Fruit fly (Drosophila melanogaster): ENCODE data around the gene CecC.

CecC gene

dm6 chr3R:30203104-30203986 lies 12.9 kb upstream of the CecC start:
- TF ChIP-seq CG33557 (GFP tag; optimal IDR thresholded peaks at IDR 0.05) (peak; percentile 68), Stat92E (GFP tag; optimal IDR thresholded peaks at IDR 0.05) (peak in 1 of 3 experiments; percentile 86), lola (GFP tag; optimal IDR thresholded peaks at IDR 0.05) (peak in 1 of 3 experiments; percentile 81), HLH54F (GFP tag; optimal IDR thresholded peaks at IDR 0.05) (peak; percentile 94), hbn (GFP tag; IDR thresholded peaks at IDR 0.05; ENCODE audit: partially characterized antibody) (peak; percentile 55; the same call in 1 of the 2 replicates), Gsc (GFP tag; IDR thresholded peaks at IDR 0.05) (peak; percentile 82; the same call in 1 of the 2 replicates), row (GFP tag; IDR thresholded peaks at IDR 0.05) (peak; percentile 99), al (GFP tag; IDR thresholded peaks at IDR 0.05) (peak; percentile 90), CG18476 (GFP tag; optimal IDR thresholded peaks at IDR 0.05) (peak; percentile 96), Usf (GFP tag; optimal IDR thresholded peaks at IDR 0.05) (peak; percentile 83), chinmo (GFP tag; IDR thresholded peaks at IDR 0.05; ENCODE audit: partially characterized antibody) (peak; percentile 94), gt (GFP tag; IDR thresholded peaks at IDR 0.05) (peak; percentile 78), CG6689 (GFP tag; IDR thresholded peaks at IDR 0.05) (peak; percentile 95), CG18619 (GFP tag; optimal IDR thresholded peaks at IDR 0.05) (peak; percentile 90), Atf6 (GFP tag; IDR thresholded peaks at IDR 0.05) (peak; percentile 98), Xbp1 (GFP tag; optimal IDR thresholded peaks at IDR 0.05) (peak; percentile 93), CG2120 (GFP tag; optimal IDR thresholded peaks at IDR 0.05) (peak; percentile 97), Myb (GFP tag; optimal IDR thresholded peaks at IDR 0.05) (peak; percentile 89), Mes4 (GFP tag; optimal IDR thresholded peaks at IDR 0.05) (peak; percentile 91), Aef1 (GFP tag; IDR thresholded peaks at IDR 0.05) (peak; percentile 98), CG12769 (tag; optimal IDR thresholded peaks at IDR 0.05) (peak; percentile 95), pum (GFP tag; optimal IDR thresholded peaks at IDR 0.05) (peak; percentile 98), fd3F (GFP tag; optimal IDR thresholded peaks at IDR 0.05) (peak; percentile 89), Lim3 (GFP tag; IDR thresholded peaks at IDR 0.05) (peak; percentile 95), slp2 (GFP tag; optimal IDR thresholded peaks at IDR 0.05) (peak; percentile 96), mld (GFP tag; IDR thresholded peaks at IDR 0.05; ENCODE audit: partially characterized antibody) (no peak), maf-S (GFP tag; optimal IDR thresholded peaks at IDR 0.05) (peak; percentile 92), HHEX (GFP tag; optimal IDR thresholded peaks at IDR 0.05) (peak; percentile 96), amos (GFP tag; IDR thresholded peaks at IDR 0.05; ENCODE audit: partially characterized antibody) (peak; percentile 38; the same call in 1 of the 2 replicates), Ets65A (GFP tag) (peak; percentile 100), CG11093 (GFP tag; IDR thresholded peaks at IDR 0.05) (peak; percentile 90), CG12744 (GFP tag; optimal IDR thresholded peaks at IDR 0.05) (peak; percentile 88), tio (GFP tag; optimal IDR thresholded peaks at IDR 0.05) (peak; percentile 92), Optix (GFP tag; IDR thresholded peaks at IDR 0.05) (peak; percentile 98), CG6791 (GFP tag; IDR thresholded peaks at IDR 0.05; ENCODE audit: partially characterized antibody) (no peak), CG10565 (GFP tag; optimal IDR thresholded peaks at IDR 0.05) (peak; percentile 93), CG7556 (GFP tag; optimal IDR thresholded peaks at IDR 0.05) (peak; percentile 95), CG2678 (tag; optimal IDR thresholded peaks at IDR 0.05) (peak; percentile 98), CG7357 (GFP tag; IDR thresholded peaks at IDR 0.05) (peak; percentile 88), CG17802 (tag; optimal IDR thresholded peaks at IDR 0.05) (peak; percentile 87), abd-A (tag; optimal IDR thresholded peaks at IDR 0.05) (peak; percentile 96), run (tag; optimal IDR thresholded peaks at IDR 0.05) (peak; percentile 94), pita (GFP tag; optimal IDR thresholded peaks at IDR 0.05) (no peak), CG14965 (GFP tag; optimal IDR thresholded peaks at IDR 0.05; ENCODE audit: borderline replicate concordance) (peak; percentile 92), CG2116 (GFP tag; optimal IDR thresholded peaks at IDR 0.05) (peak; percentile 62), bab2 (GFP tag; optimal IDR thresholded peaks at IDR 0.05) (peak; percentile 99), CG12299 (tag; optimal IDR thresholded peaks at IDR 0.05) (peak; percentile 82), CG3847 (GFP tag; IDR thresholded peaks at IDR 0.05) (peak; percentile 81)

Measured in whole organism, embryonic.